Worm (Caenorhabditis elegans): ENCODE results near the gene B0546.4.

The B0546.4 gene

DNA sequence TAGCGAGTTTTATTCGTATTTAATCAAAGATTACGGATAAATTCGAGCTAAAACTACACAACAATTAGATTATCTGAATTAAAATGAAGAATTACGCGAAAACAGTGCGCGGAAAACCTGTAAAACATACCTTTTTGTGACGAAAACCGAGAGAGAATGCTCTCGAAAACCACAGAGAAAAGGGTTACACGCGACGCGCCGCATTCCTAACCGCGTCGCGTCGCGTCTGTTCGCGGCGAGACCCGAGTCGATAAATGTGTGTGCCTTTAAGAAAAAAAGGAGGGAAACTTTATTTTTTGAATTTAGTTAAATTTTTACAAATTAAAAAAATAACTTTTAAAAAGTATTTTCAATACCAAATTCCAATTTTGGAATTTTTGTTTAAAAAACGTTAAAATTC is 45.3 kb downstream of the B0546.4 start, which contains the start of gene hrpa-1 (continued):
- TF ChIP-seq pha-4 (tag; optimal IDR thresholded peaks at IDR 0.05) = no peak
- peak; percentile 71 for TF ChIP-seq lin-40 (tag; optimal IDR thresholded peaks at IDR 0.05)
- TF ChIP-seq Y67H2A.10 (GFP tag; conservative IDR thresholded peaks at IDR 0.05) = no peak
- TF ChIP-seq dpl-1 (GFP tag; optimal IDR thresholded peaks at IDR 0.05) = peak; percentile 88
- peak; percentile 9 for TF ChIP-seq him-1 (tag; optimal IDR thresholded peaks at IDR 0.05)
- TF ChIP-seq snpc-3.4 (tag; optimal IDR thresholded peaks at IDR 0.05) = peak; percentile 35
- no peak for TF ChIP-seq F55B11.4 (tag; optimal IDR thresholded peaks at IDR 0.05; ENCODE audit: borderline replicate concordance, insufficient read depth)
- TF ChIP-seq mcd-1 (GFP tag; IDR thresholded peaks at IDR 0.05) = peak; percentile 87
- no peak for TF ChIP-seq aptf-3 (GFP tag; IDR thresholded peaks at IDR 0.05)
- TF ChIP-seq Y53G8AR.9 (GFP tag; conservative IDR thresholded peaks at IDR 0.05) = peak; percentile 63
- TF ChIP-seq madf-10 (tag; optimal IDR thresholded peaks at IDR 0.05) = peak; percentile 51
- TF ChIP-seq K11D2.4 (GFP tag; IDR thresholded peaks at IDR 0.05) = peak; percentile 55; the same call in 1 of the 2 replicates
- TF ChIP-seq ztf-18 (tag; optimal IDR thresholded peaks at IDR 0.05) = peak; percentile 2
- TF ChIP-seq nfyb-1 (GFP tag; IDR thresholded peaks at IDR 0.05) = 0 out of 2 replicates have a peak, but pooled peaks have one; percentile 14
- no peak for TF ChIP-seq ztf-22 (GFP tag; optimal IDR thresholded peaks at IDR 0.05)
- TF ChIP-seq tbp1 (GFP tag; optimal IDR thresholded peaks at IDR 0.05) = peak; percentile 56
- TF ChIP-seq Y95B8A.8 (GFP tag; IDR thresholded peaks at IDR 0.05) = peak; percentile 26; the same call in 1 of the 2 replicates
- peak; percentile 54 for TF ChIP-seq lsl-1 (GFP tag; optimal IDR thresholded peaks at IDR 0.05)
- TF ChIP-seq die-1 (tag; optimal IDR thresholded peaks at IDR 0.05) = no peak

DNA sequence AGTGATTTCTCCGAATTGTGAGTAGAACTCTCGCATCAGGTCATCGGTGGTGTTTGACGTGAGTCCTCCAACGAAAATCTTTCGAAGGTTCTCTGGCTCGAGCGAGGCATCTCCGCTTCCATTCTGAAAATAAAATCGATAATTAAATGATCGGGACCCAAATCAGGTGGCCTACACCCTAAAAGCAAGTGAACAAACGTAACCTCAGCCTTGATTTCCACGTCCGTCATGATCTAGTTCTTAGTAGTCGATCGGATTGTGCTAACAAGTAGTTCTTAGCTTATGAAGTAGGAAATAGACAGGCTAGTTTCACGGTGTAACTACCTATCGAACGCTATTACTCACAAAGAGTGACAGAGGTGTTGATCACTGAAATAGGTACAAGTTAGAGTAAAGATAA is 45.8 kb downstream of the B0546.4 start:
- TF ChIP-seq bed-1 (GFP tag; IDR thresholded peaks at IDR 0.05) (0 out of 2 replicates have a peak, but pooled peaks have one; percentile 65), D2030.7 (GFP tag; IDR thresholded peaks at IDR 0.05) (peak; percentile 34; the same call in 1 of the 2 replicates), ztf-22 (GFP tag; optimal IDR thresholded peaks at IDR 0.05) (no peak), ama-1 (optimal IDR thresholded peaks at IDR 0.05) (peak; percentile 47), ama-1 (GFP tag; optimal IDR thresholded peaks at IDR 0.05) (no peak), lin-54 (GFP tag; optimal IDR thresholded peaks at IDR 0.05) (peak; percentile 25), lag-1 (GFP tag; IDR thresholded peaks at IDR 0.05) (no peak), madf-3 (GFP tag; IDR thresholded peaks at IDR 0.05) (peak; percentile 81), somi-1 (GFP tag; optimal IDR thresholded peaks at IDR 0.05) (no peak), pbrm-1 (GFP tag; IDR thresholded peaks at IDR 0.05) (peak; percentile 36; the same call in 1 of the 2 replicates), madf-8 (GFP tag; conservative IDR thresholded peaks at IDR 0.05) (no peak), B0019.2 (GFP tag; conservative IDR thresholded peaks at IDR 0.05) (0 out of 2 replicates have a peak, but pooled peaks have one; percentile 12), die-1 (tag; optimal IDR thresholded peaks at IDR 0.05) (no peak), pha-4 (tag; optimal IDR thresholded peaks at IDR 0.05) (no peak), madf-6 (GFP tag; IDR thresholded peaks at IDR 0.05) (peak; percentile 65), hmg-1.2 (GFP tag; IDR thresholded peaks at IDR 0.05) (peak; percentile 27; the same call in 1 of the 2 replicates), snpc-4 (GFP tag; optimal IDR thresholded peaks at IDR 0.05) (no peak), snpc-4 (tag; optimal IDR thresholded peaks at IDR 0.05) (no peak), rcor-1 (GFP tag; IDR thresholded peaks at IDR 0.05) (peak; percentile 65; the same call in 1 of the 2 replicates), dpl-1 (GFP tag; optimal IDR thresholded peaks at IDR 0.05) (no peak), tbp1 (GFP tag; optimal IDR thresholded peaks at IDR 0.05) (peak; percentile 14), ztf-18 (tag; optimal IDR thresholded peaks at IDR 0.05) (peak; percentile 35), rec-8 (tag; optimal IDR thresholded peaks at IDR 0.05) (no peak), T26A5.8 (tag; optimal IDR thresholded peaks at IDR 0.05) (no peak), snpc-3.4 (tag; optimal IDR thresholded peaks at IDR 0.05) (no peak), K12H6.12 (tag; optimal IDR thresholded peaks at IDR 0.05) (no peak), lsl-1 (GFP tag; optimal IDR thresholded peaks at IDR 0.05) (peak; percentile 23), lin-35 (GFP tag; optimal IDR thresholded peaks at IDR 0.05) (no peak), F39B2.1 (GFP tag; IDR thresholded peaks at IDR 0.05) (peak; percentile 68; the same call in 1 of the 2 replicates), gei-17 (GFP tag; optimal IDR thresholded peaks at IDR 0.05) (no peak), let-526 (GFP tag; IDR thresholded peaks at IDR 0.05) (no peak), ceh-27 (GFP tag; optimal IDR thresholded peaks at IDR 0.05) (no peak), ceh-100 (GFP tag; IDR thresholded peaks at IDR 0.05) (peak; percentile 15; the same call in 1 of the 2 replicates), K11D2.4 (GFP tag; IDR thresholded peaks at IDR 0.05) (no peak), C17E4.6 (GFP tag; IDR thresholded peaks at IDR 0.05) (no peak), aptf-2 (GFP tag; conservative IDR thresholded peaks at IDR 0.05) (no peak)

Data from whole organism, young adult.